Worm (Caenorhabditis elegans) whole organism, midembryonic: ENCODE data around the gene chil-3.

ENCODE experiments used
- T22C8.4 ChIP-seq: fragments of 200-800 bp; sonication (Bioruptor generic); IDR thresholded peaks from 2 replicates; pipeline ENCODE4 v1.3.6; 2022; ENCODE audit warnings: missing genetic modification characterization, missing compliant biosample characterization
- cog-1 ChIP-seq: sonication (generic microtip); optimal IDR thresholded peaks from 2 replicates; lab custom pipeline; 2016; ENCODE audit warnings: missing genetic modification characterization, missing compliant biosample characterization
- flt-1 ChIP-seq: fragments of 200-800 bp; sonication (Bioruptor generic); IDR thresholded peaks from 2 replicates; pipeline ENCODE4 v1.3.6; 2022; ENCODE audit warnings: missing genetic modification characterization, missing compliant biosample characterization
- med-1 ChIP-seq: sonication (generic microtip); optimal IDR thresholded peaks from 2 replicates; lab custom pipeline; 2017; ENCODE audit warnings: missing genetic modification characterization, mild to moderate bottlenecking, missing compliant biosample characterization, antibody characterized with exemption, missing genetic modification reagents; ENCODE audit not compliant: insufficient read depth
- ref-1 ChIP-seq: fragments of 200-800 bp; sonication (Bioruptor generic); conservative IDR thresholded peaks from 2 replicates; pipeline ENCODE4 v1.3.6; 2022; ENCODE audit warnings: missing genetic modification reagents, missing genetic modification characterization, missing compliant biosample characterization
- tab-1 ChIP-seq: fragments of 200-800 bp; sonication (Bioruptor generic); IDR thresholded peaks from 2 replicates; pipeline ENCODE4 v1.3.6; 2022; ENCODE audit warnings: missing genetic modification characterization, missing compliant biosample characterization
- ztf-23 ChIP-seq: fragments of 200-800 bp; sonication (Bioruptor generic); IDR thresholded peaks from 2 replicates; pipeline ENCODE4 v1.3.6; 2022; ENCODE audit warnings: missing genetic modification reagents, missing genetic modification characterization, missing compliant biosample characterization
- ztf-29 ChIP-seq: fragments of 200-800 bp; sonication (Bioruptor generic); IDR thresholded peaks from 2 replicates; pipeline ENCODE4 v1.3.6; 2022; ENCODE audit warnings: missing genetic modification reagents, missing genetic modification characterization, missing compliant biosample characterization

DNA sequence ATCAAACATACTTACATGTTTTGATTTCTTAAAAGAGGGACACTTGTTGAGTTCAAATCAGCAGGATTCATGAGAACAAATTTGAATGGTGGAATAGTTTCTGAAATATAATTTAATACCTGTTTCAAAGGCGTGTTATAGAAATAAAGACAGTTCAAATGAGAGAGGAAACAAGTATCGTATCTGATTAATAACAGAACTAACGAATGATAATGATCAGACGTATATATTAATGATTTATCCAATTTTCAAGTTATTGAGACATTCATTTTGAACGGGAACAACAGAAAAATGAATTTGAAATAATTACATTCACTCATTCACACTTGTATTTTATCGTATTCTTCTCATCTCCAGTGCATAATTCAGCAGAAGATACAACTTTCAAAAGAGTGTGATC, 5.7 kb downstream of the chil-3 start, which contains the start of gene chil-4:
- TF ChIP-seq T22C8.4 (GFP tag; lab: Robert Waterston, UW) (no peak), flt-1 (GFP tag; lab: Robert Waterston, UW) (no peak), tab-1 (no peak), ref-1 (GFP tag; lab: Robert Waterston, UW) (no peak), cog-1 (tag; lab: Kevin White, UChicago) (no peak), ztf-29 (GFP tag; lab: Robert Waterston, UW) (no peak), med-1 (GFP tag; lab: Kevin White, UChicago) (no peak), ztf-23 (GFP tag; lab: Robert Waterston, UW) (no peak)
